Fruit fly (Drosophila melanogaster): ENCODE data around the gene Mst84Dc.

DNA sequence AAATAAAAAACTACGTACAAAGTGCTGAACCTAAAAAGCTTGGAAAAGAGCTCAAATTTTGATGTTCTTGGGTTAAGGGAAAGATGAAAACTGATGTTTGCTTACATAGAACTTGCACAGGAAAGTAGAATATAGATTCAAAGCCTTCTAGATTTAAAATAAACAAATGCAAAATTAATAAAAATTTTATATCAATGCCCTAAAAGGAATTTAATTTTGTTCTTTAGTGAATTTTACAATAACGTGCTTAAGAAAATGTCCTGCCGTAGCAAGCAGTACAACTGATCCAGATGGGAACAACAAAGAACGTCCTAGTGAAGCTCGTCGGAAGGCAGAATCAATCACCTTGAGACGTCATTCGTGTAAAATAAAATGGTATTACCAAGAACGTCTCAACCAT is 800 bp downstream of the Mst84Dc start, which contains the start of gene Mst84Dd:
- TF ChIP-seq CG16779 (tag; optimal IDR thresholded peaks at IDR 0.05) = no peak
- TF ChIP-seq CG6854 (GFP tag; optimal IDR thresholded peaks at IDR 0.05) = no peak
- no peak for TF ChIP-seq topi (GFP tag; optimal IDR thresholded peaks at IDR 0.05)
- TF ChIP-seq CG3919 (GFP tag; optimal IDR thresholded peaks at IDR 0.05) = no peak

Measured in whole organism, prepupa.